Fruit fly (Drosophila melanogaster) whole organism, embryonic: ENCODE results near the gene aop.

Source experiments
- Awh ChIP-seq: fragments of 200-800 bp; sonication (Bioruptor generic); IDR thresholded peaks from 2 replicates; pipeline ENCODE4, ENCODE4 v1.3.6; 2022; ENCODE audit warnings: missing biosample characterization, missing genetic modification characterization
- BEAF-32 ChIP-seq: fragments of 200-800 bp; sonication (Bioruptor generic); optimal IDR thresholded peaks from 3 replicates; lab custom pipeline; 2017; ENCODE audit warnings: missing biosample characterization, missing genetic modification characterization, mild to moderate bottlenecking, moderate library complexity, missing genetic modification reagents
- CG14050 ChIP-seq: fragments of 200-800 bp; sonication (Bioruptor generic); IDR thresholded peaks from 3 replicates; pipeline ENCODE4 v1.3.6; 2022; ENCODE audit warnings: missing biosample characterization, missing genetic modification characterization
- CG14441 ChIP-seq: fragments of 200-800 bp; sonication (Bioruptor generic); IDR thresholded peaks from 2 replicates; pipeline ENCODE4 v1.3.6; 2022; ENCODE audit warnings: missing biosample characterization, missing genetic modification characterization
- CG17186 ChIP-seq: fragments of 200-800 bp; sonication (Bioruptor generic); optimal IDR thresholded peaks from 3 replicates; lab custom pipeline; 2017; ENCODE audit warnings: missing biosample characterization, missing genetic modification reagents, missing genetic modification characterization
- CG18599 ChIP-seq: fragments of 200-800 bp; sonication (Bioruptor generic); optimal IDR thresholded peaks from 3 replicates; lab custom pipeline; 2017; ENCODE audit warnings: missing biosample characterization, missing genetic modification characterization, mild to moderate bottlenecking, moderate library complexity, missing genetic modification reagents
- CG18619 ChIP-seq: fragments of 200-800 bp; sonication (Bioruptor generic); optimal IDR thresholded peaks from 3 replicates; lab custom pipeline; 2017; ENCODE audit warnings: missing biosample characterization, mild to moderate bottlenecking, missing genetic modification characterization
- CG2199 ChIP-seq: fragments of 200-800 bp; sonication (Bioruptor generic); IDR thresholded peaks from 3 replicates; pipeline ENCODE4 v1.3.6; 2022; ENCODE audit warnings: missing biosample characterization, missing genetic modification characterization
- CG2678 ChIP-seq: fragments of 200-800 bp; sonication (Bioruptor generic); optimal IDR thresholded peaks from 3 replicates; lab custom pipeline; 2019; ENCODE audit warnings: missing biosample characterization, mild to moderate bottlenecking, missing genetic modification characterization, moderate library complexity
- CG4328 ChIP-seq: fragments of 200-800 bp; sonication (Bioruptor generic); optimal IDR thresholded peaks from 3 replicates; lab custom pipeline; 2017; ENCODE audit warnings: missing biosample characterization, missing genetic modification reagents, missing genetic modification characterization
- CG6175 ChIP-seq: fragments of 200-800 bp; sonication (Bioruptor generic); IDR thresholded peaks from 3 replicates; pipeline ENCODE4 v1.3.6; 2022; ENCODE audit warnings: missing biosample characterization, missing genetic modification characterization
- CG7928 ChIP-seq: fragments of 200-800 bp; sonication (Bioruptor generic); optimal IDR thresholded peaks from 2 replicates; lab custom pipeline; 2017; ENCODE audit warnings: missing biosample characterization, mild to moderate bottlenecking, missing genetic modification characterization
- CG9876 ChIP-seq: fragments of 200-800 bp; sonication (Bioruptor generic); optimal IDR thresholded peaks from 2 replicates; lab custom pipeline; 2016; ENCODE audit warnings: missing biosample characterization, missing genetic modification characterization
- D19A ChIP-seq: fragments of 200-800 bp; optimal IDR thresholded peaks from 3 replicates; lab custom pipeline; 2019; ENCODE audit warnings: missing biosample characterization, mild to moderate bottlenecking, missing genetic modification characterization, moderate library complexity
- Dref ChIP-seq: fragments of 200-800 bp; sonication (Bioruptor generic); IDR thresholded peaks from 2 replicates; pipeline ENCODE4 v1.3.6; 2022; ENCODE audit warnings: missing biosample characterization, missing genetic modification characterization
- E2f2 ChIP-seq: fragments of 200-800 bp; sonication (Bioruptor generic); IDR thresholded peaks from 2 replicates; pipeline ENCODE4 v1.3.6; 2022; ENCODE audit warnings: missing biosample characterization, missing genetic modification characterization
- Ets97D ChIP-seq: fragments of 200-800 bp; sonication (Bioruptor generic); optimal IDR thresholded peaks from 3 replicates; lab custom pipeline; 2016; ENCODE audit warnings: missing biosample characterization, missing genetic modification characterization
- Gsc ChIP-seq: fragments of 200-800 bp; sonication (Bioruptor generic); IDR thresholded peaks from 2 replicates; pipeline ENCODE4 v1.3.6; 2022; ENCODE audit warnings: missing biosample characterization, missing genetic modification characterization
- HLH54F ChIP-seq: fragments of 200-800 bp; sonication (Bioruptor generic); optimal IDR thresholded peaks from 3 replicates; lab custom pipeline; 2016; ENCODE audit warnings: missing biosample characterization, missing genetic modification characterization
- Hr3 ChIP-seq: fragments of 200-800 bp; sonication (Bioruptor generic); optimal IDR thresholded peaks from 3 replicates; lab custom pipeline; 2016; ENCODE audit warnings: missing biosample characterization, missing genetic modification characterization
- Nf-YB ChIP-seq: fragments of 200-800 bp; sonication (Bioruptor generic); optimal IDR thresholded peaks from 3 replicates; lab custom pipeline; 2019; ENCODE audit warnings: missing biosample characterization, mild to moderate bottlenecking, missing genetic modification characterization, moderate library complexity
- PHDP ChIP-seq: fragments of 200-800 bp; sonication (Bioruptor generic); optimal IDR thresholded peaks from 3 replicates; lab custom pipeline; 2018; ENCODE audit warnings: missing biosample characterization, mild to moderate bottlenecking, missing genetic modification characterization, moderate library complexity
- Ptx1 ChIP-seq: fragments of 200-800 bp; sonication (Bioruptor generic); IDR thresholded peaks from 2 replicates; pipeline ENCODE4 v1.3.6; 2022; ENCODE audit warnings: missing biosample characterization, missing genetic modification characterization
- Xbp1 ChIP-seq: fragments of 200-800 bp; sonication (Bioruptor generic); optimal IDR thresholded peaks from 3 replicates; lab custom pipeline; 2016; ENCODE audit warnings: missing biosample characterization, mild to moderate bottlenecking, missing genetic modification characterization
- corto ChIP-seq: fragments of 200-800 bp; sonication (Bioruptor generic); optimal IDR thresholded peaks from 2 replicates; lab custom pipeline; 2016; ENCODE audit warnings: missing biosample characterization, mild to moderate bottlenecking, missing genetic modification characterization, moderate library complexity
- da ChIP-seq: fragments of 200-800 bp; sonication (Bioruptor generic); optimal IDR thresholded peaks from 2 replicates; lab custom pipeline; 2016; ENCODE audit warnings: missing biosample characterization, missing genetic modification characterization
- dan ChIP-seq: fragments of 200-800 bp; sonication (Bioruptor generic); IDR thresholded peaks from 2 replicates; pipeline ENCODE4 v1.3.6; 2022; ENCODE audit warnings: missing biosample characterization, missing genetic modification characterization
- dmrt99B ChIP-seq: fragments of 200-800 bp; sonication (Bioruptor generic); optimal IDR thresholded peaks from 2 replicates; lab custom pipeline; 2018; ENCODE audit warnings: missing biosample characterization, mild to moderate bottlenecking, missing genetic modification characterization, moderate library complexity
- exex ChIP-seq: fragments of 200-800 bp; sonication (Bioruptor generic); optimal IDR thresholded peaks from 4 replicates; lab custom pipeline; 2018; ENCODE audit warnings: missing biosample characterization, mild to moderate bottlenecking, missing genetic modification characterization, moderate library complexity
- ftz-f1 ChIP-seq: fragments of 200-800 bp; sonication (Bioruptor generic); optimal IDR thresholded peaks from 2 replicates; lab custom pipeline; 2016; ENCODE audit warnings: missing biosample characterization, missing genetic modification characterization
- gcm2 ChIP-seq: fragments of 200-800 bp; sonication (Bioruptor generic); optimal IDR thresholded peaks from 2 replicates; lab custom pipeline; 2016; ENCODE audit warnings: missing biosample characterization, missing genetic modification characterization
- kay ChIP-seq: fragments of 200-800 bp; sonication (Bioruptor generic); optimal IDR thresholded peaks from 2 replicates; lab custom pipeline; 2016; ENCODE audit warnings: missing biosample characterization, missing genetic modification characterization
- ken ChIP-seq: fragments of 200-800 bp; sonication (Bioruptor generic); IDR thresholded peaks from 3 replicates; pipeline ENCODE4 v1.3.6; 2022; ENCODE audit warnings: missing biosample characterization, missing genetic modification characterization
- kni ChIP-seq: fragments of 200-800 bp; sonication (Bioruptor generic); optimal IDR thresholded peaks from 3 replicates; lab custom pipeline; 2017; ENCODE audit warnings: mild to moderate bottlenecking, missing biosample characterization, missing genetic modification reagents, missing genetic modification characterization
- lab ChIP-seq: fragments of 200-800 bp; sonication (Bioruptor generic); optimal IDR thresholded peaks from 3 replicates; lab custom pipeline; 2017; ENCODE audit warnings: missing biosample characterization, missing genetic modification characterization, mild to moderate bottlenecking, moderate library complexity, missing genetic modification reagents
- lmd ChIP-seq: fragments of 200-800 bp; sonication (Bioruptor generic); IDR thresholded peaks from 2 replicates; pipeline ENCODE4 v1.3.6; 2022; ENCODE audit warnings: missing biosample characterization, missing genetic modification characterization
- lola ChIP-seq, 3 experiments: fragments of >200 bp in 2 of 3; fragments of 200-800 bp in 1 of 3; sonication (Bioruptor generic) in 1 of 3; optimal IDR thresholded peaks; 2 replicates each; lab custom pipeline; 2017 to 2019; ENCODE audit warnings: missing biosample characterization in 3 of 3, missing genetic modification characterization in 3 of 3, mild to moderate bottlenecking in 1 of 3, moderate library complexity in 1 of 3
- odd ChIP-seq: fragments of 200-800 bp; sonication (Bioruptor generic); optimal IDR thresholded peaks from 2 replicates; lab custom pipeline; 2017; ENCODE audit warnings: missing biosample characterization, mild to moderate bottlenecking, missing genetic modification characterization
- otp ChIP-seq: fragments of 200-800 bp; sonication (Bioruptor generic); IDR thresholded peaks from 3 replicates; pipeline ENCODE4, ENCODE4 v1.3.6; 2022; ENCODE audit warnings: missing biosample characterization, missing genetic modification characterization
- pita ChIP-seq: fragments of 200-800 bp; sonication (Bioruptor generic); optimal IDR thresholded peaks from 2 replicates; lab custom pipeline; 2017; ENCODE audit warnings: missing biosample characterization, mild to moderate bottlenecking, missing genetic modification characterization
- pum ChIP-seq: fragments of 200-800 bp; sonication (Bioruptor generic); optimal IDR thresholded peaks from 2 replicates; lab custom pipeline; 2016; ENCODE audit warnings: missing biosample characterization, missing genetic modification characterization
- ranshi ChIP-seq: fragments of 200-800 bp; sonication (Bioruptor generic); IDR thresholded peaks from 2 replicates; pipeline ENCODE4 v1.3.6; 2022; ENCODE audit warnings: missing biosample characterization, missing genetic modification characterization
- rib ChIP-seq: fragments of 200-800 bp; sonication (Bioruptor generic); IDR thresholded peaks from 2 replicates; pipeline ENCODE4 v1.3.6; 2022; ENCODE audit warnings: missing biosample characterization, missing genetic modification characterization
- scrt ChIP-seq: fragments of 200-800 bp; sonication (Bioruptor generic); optimal IDR thresholded peaks from 2 replicates; lab custom pipeline; 2018; ENCODE audit warnings: missing biosample characterization, mild to moderate bottlenecking, missing genetic modification characterization, moderate library complexity
- sens ChIP-seq: fragments of 200-800 bp; sonication (Bioruptor generic); peaks from one replicate; lab custom pipeline; 2016; ENCODE audit warnings: missing biosample characterization, missing genetic modification characterization
- sens-2 ChIP-seq: fragments of 200-800 bp; sonication (Bioruptor generic); IDR thresholded peaks from 2 replicates; pipeline ENCODE4 v1.3.6; 2022; ENCODE audit warnings: missing biosample characterization, missing genetic modification characterization
- tx ChIP-seq: fragments of 200-800 bp; sonication (Bioruptor generic); optimal IDR thresholded peaks from 2 replicates; lab custom pipeline; 2016; ENCODE audit warnings: missing biosample characterization, missing genetic modification characterization
- unpg ChIP-seq: fragments of 200-800 bp; sonication (Bioruptor generic); optimal IDR thresholded peaks from 3 replicates; lab custom pipeline; 2018; ENCODE audit warnings: missing biosample characterization, mild to moderate bottlenecking, missing genetic modification characterization, moderate library complexity
- zf30C ChIP-seq: fragments of 200-800 bp; sonication (Bioruptor generic); optimal IDR thresholded peaks from 3 replicates; lab custom pipeline; 2018; ENCODE audit warnings: missing biosample characterization, mild to moderate bottlenecking, missing genetic modification characterization
- zfh2 ChIP-seq: fragments of 200-800 bp; sonication (Bioruptor generic); optimal IDR thresholded peaks from 2 replicates; lab custom pipeline; 2016; ENCODE audit warnings: missing biosample characterization, missing genetic modification characterization

Gene aop

dm6 chr2L:2166958-2167707, 11.4 kb downstream of the aop start (continued):
- no peak for TF ChIP-seq HLH54F (GFP tag; lab: Kevin White, UChicago)
- no peak for TF ChIP-seq CG7928 (GFP tag; lab: Kevin White, UChicago)
- peak; percentile 71 for TF ChIP-seq kni (GFP tag; lab: Kevin White, UChicago)
- TF ChIP-seq pum, result no peak
- TF ChIP-seq Gsc (GFP tag; lab: Robert Waterston, UW), result no peak
- no peak for TF ChIP-seq Dref
- peak; percentile 72; the same call in 1 of the 3 replicates for TF ChIP-seq CG2199 (GFP tag; lab: Robert Waterston, UW)
- TF ChIP-seq exex, result no peak
- TF ChIP-seq lmd, result no peak
- TF ChIP-seq rib (GFP tag; lab: Robert Waterston, UW), result no peak
- no peak for TF ChIP-seq CG6175
- TF ChIP-seq dmrt99B, result no peak
- peak; percentile 8 for TF ChIP-seq lab (GFP tag; lab: Kevin White, UChicago)
- TF ChIP-seq lola (GFP tag; optimal IDR thresholded peaks at IDR 0.05; lab: Kevin White, UChicago), result no peak
- no peak for TF ChIP-seq Hr3 (GFP tag; lab: Kevin White, UChicago)
- TF ChIP-seq CG14441 (GFP tag; lab: Robert Waterston, UW), result no peak
- no peak for TF ChIP-seq corto (GFP tag; lab: Kevin White, UChicago)
- 0 out of 2 replicates have a peak, but pooled peaks have one; percentile 5 for TF ChIP-seq ranshi (GFP tag; lab: Robert Waterston, UW)
- peak; percentile 27 for TF ChIP-seq unpg (GFP tag; lab: Kevin White, UChicago)
- no peak for TF ChIP-seq kay (GFP tag; lab: Kevin White, UChicago)
- TF ChIP-seq BEAF-32 (GFP tag; lab: Kevin White, UChicago), result no peak
- no peak for TF ChIP-seq CG4328 (GFP tag; lab: Kevin White, UChicago)
- TF ChIP-seq D19A (tag; lab: Kevin White, UChicago), result peak; percentile 12
- TF ChIP-seq CG2678 (tag; lab: Kevin White, UChicago), result peak; percentile 14
- no peak for TF ChIP-seq Ets97D (GFP tag; lab: Kevin White, UChicago)
- no peak for TF ChIP-seq odd (GFP tag; lab: Kevin White, UChicago)
- no peak for TF ChIP-seq CG18619 (GFP tag; lab: Kevin White, UChicago)
- no peak for TF ChIP-seq Ptx1
- no peak for TF ChIP-seq otp (GFP tag; lab: Robert Waterston, UW)
- TF ChIP-seq Awh (GFP tag; lab: Robert Waterston, UW), result 0 out of 2 replicates have a peak, but pooled peaks have one; percentile 41
- TF ChIP-seq tx (GFP tag; lab: Kevin White, UChicago), result no peak
- TF ChIP-seq dan, result no peak
- TF ChIP-seq CG18599, result no peak
- no peak for TF ChIP-seq scrt (GFP tag; lab: Kevin White, UChicago)
- no peak for TF ChIP-seq gcm2 (GFP tag; lab: Kevin White, UChicago)
- TF ChIP-seq CG9876, result no peak
- TF ChIP-seq da, result no peak
- TF ChIP-seq zfh2, result no peak
- no peak for TF ChIP-seq PHDP (tag; lab: Kevin White, UChicago)
- TF ChIP-seq E2f2 (GFP tag; lab: Robert Waterston, UW), result no peak
- no peak for TF ChIP-seq CG14050 (GFP tag; lab: Robert Waterston, UW)
- no peak for TF ChIP-seq ken (GFP tag; lab: Robert Waterston, UW)
- no peak for TF ChIP-seq Nf-YB (GFP tag; lab: Kevin White, UChicago)
- no peak for TF ChIP-seq ftz-f1 (GFP tag; lab: Kevin White, UChicago)
- TF ChIP-seq sens (GFP tag; lab: Kevin White, UChicago), result no peak
- TF ChIP-seq zf30C (GFP tag; lab: Kevin White, UChicago), result peak; percentile 84
- TF ChIP-seq sens-2 (GFP tag; lab: Robert Waterston, UW), result no peak
- no peak for TF ChIP-seq pita (GFP tag; lab: Kevin White, UChicago)
- no peak for TF ChIP-seq CG17186 (GFP tag; lab: Kevin White, UChicago)
- no peak for TF ChIP-seq Xbp1
